Worm (Caenorhabditis elegans): ENCODE data around the gene tmc-2.

The tmc-2 gene

ce11 chrX:9291345-9291744 lies 12.2 kb upstream of the tmc-2 start, which contains the start of gene B0416.3:
Gene B0416.3, plus strand, starts transcription at chrX:9291645.
- TF ChIP-seq F49E8.2 (tag; optimal IDR thresholded peaks at IDR 0.05; ENCODE audit: insufficient read depth) (no peak), attf-3 (GFP tag; conservative IDR thresholded peaks at IDR 0.05) (no peak), madf-3 (GFP tag; IDR thresholded peaks at IDR 0.05) (no peak), B0336.3 (GFP tag; IDR thresholded peaks at IDR 0.05) (no peak), nhr-179 (tag; optimal IDR thresholded peaks at IDR 0.05) (no peak), aptf-3 (GFP tag; IDR thresholded peaks at IDR 0.05) (no peak), C17E4.6 (GFP tag; IDR thresholded peaks at IDR 0.05) (no peak)

- TF ChIP-seq atf-7 (tag; optimal IDR thresholded peaks at IDR 0.05) = peak; percentile 34
- TF ChIP-seq ztf-26 (tag; optimal IDR thresholded peaks at IDR 0.05) = no peak
- TF ChIP-seq pha-4 (tag; optimal IDR thresholded peaks at IDR 0.05) = no peak
- TF ChIP-seq nhr-80 (tag; optimal IDR thresholded peaks at IDR 0.05) = peak; percentile 61
- no peak for TF ChIP-seq cebp-1 (GFP tag; IDR thresholded peaks at IDR 0.05)
- peak; percentile 20 for TF ChIP-seq cebp-1 (tag; optimal IDR thresholded peaks at IDR 0.05)
These were observed 8.1 kb upstream of the tmc-2 start for ce11 chrX:9295471-9295870.

- TF ChIP-seq F22D6.2 (tag; optimal IDR thresholded peaks at IDR 0.05) = no peak
- no peak for TF ChIP-seq snpc-1.3 (tag; optimal IDR thresholded peaks at IDR 0.05; ENCODE audit: insufficient read depth)
- TF ChIP-seq ets-4 (GFP tag; optimal IDR thresholded peaks at IDR 0.05) = no peak
- no peak for TF ChIP-seq cebp-1 (GFP tag; IDR thresholded peaks at IDR 0.05)
- peak; percentile 20 for TF ChIP-seq cebp-1 (tag; optimal IDR thresholded peaks at IDR 0.05)
- no peak for TF ChIP-seq nhr-120 (GFP tag; IDR thresholded peaks at IDR 0.05)
- TF ChIP-seq rpc-1 (optimal IDR thresholded peaks at IDR 0.05) = peak; percentile 17
- TF ChIP-seq rpc-1 (tag; optimal IDR thresholded peaks at IDR 0.05) = no peak
- TF ChIP-seq hrde-1 (tag; optimal IDR thresholded peaks at IDR 0.05; ENCODE audit: borderline replicate concordance) = no peak
- TF ChIP-seq lin-40 (tag; optimal IDR thresholded peaks at IDR 0.05) = peak; percentile 3
These were observed 6.9 kb upstream of the tmc-2 start, which contains the start of gene gly-13 for ce11 chrX:9296591-9296990. Gene gly-13, minus strand, starts transcription at chrX:9296622.

DNA sequence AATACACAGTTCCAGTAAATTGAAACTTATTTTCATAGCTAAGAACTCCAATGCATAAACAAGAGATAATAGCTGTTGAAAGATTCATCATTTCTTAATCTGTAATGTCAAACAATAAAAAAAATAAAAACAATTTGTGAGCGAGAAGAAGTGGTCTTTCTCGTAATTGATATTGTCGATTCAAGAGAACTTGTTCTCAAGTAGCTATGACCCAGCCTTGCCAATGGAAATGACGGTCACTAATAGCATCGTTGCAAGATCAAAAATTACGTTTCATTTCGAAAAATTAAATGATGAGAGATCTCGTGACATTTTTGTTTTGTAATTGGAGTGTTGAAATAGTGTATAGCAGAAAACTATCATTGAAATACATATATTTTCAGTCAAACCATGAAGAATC lies 5.7 kb upstream of the tmc-2 start, which contains the start of gene B0416.7:
B0416.7 (minus strand) TSS at position 101 of the 400 bp plus-strand sequence.
- TF ChIP-seq ztf-6 (GFP tag; IDR thresholded peaks at IDR 0.05) = no peak
- TF ChIP-seq ceh-27 (GFP tag; optimal IDR thresholded peaks at IDR 0.05) = peak; percentile 16

DNA sequence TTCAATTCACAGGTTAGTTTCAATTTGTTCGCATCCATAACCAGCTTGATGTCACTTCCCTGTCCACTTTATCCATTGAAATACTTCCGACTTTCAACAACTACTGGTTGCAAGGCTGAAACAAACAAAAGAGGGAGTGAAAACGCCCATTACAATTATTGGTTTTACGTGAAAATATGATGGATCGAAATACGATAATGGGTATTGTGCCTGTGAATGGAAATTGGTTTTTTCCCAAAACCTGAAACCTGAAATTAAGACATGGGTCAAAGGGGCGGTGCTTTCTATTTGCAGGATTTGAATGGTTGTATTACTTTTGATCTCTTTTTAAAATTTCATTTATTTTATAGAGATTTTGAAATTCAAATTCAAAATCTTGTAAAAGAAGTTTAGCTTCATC lies 4.7 kb upstream of the tmc-2 start, which contains the start of gene B0416.2:
B0416.2 (plus strand) TSS at position 301 of the 400 bp plus-strand sequence.
- TF ChIP-seq rpc-1 (optimal IDR thresholded peaks at IDR 0.05) = no peak
- no peak for TF ChIP-seq rpc-1 (tag; optimal IDR thresholded peaks at IDR 0.05)
- TF ChIP-seq hmg-20 (GFP tag; IDR thresholded peaks at IDR 0.05) = no peak
- TF ChIP-seq lsl-1 (GFP tag; optimal IDR thresholded peaks at IDR 0.05) = no peak
- TF ChIP-seq nhr-27 (tag; optimal IDR thresholded peaks at IDR 0.05) = no peak
- TF ChIP-seq ztf-25 (GFP tag; IDR thresholded peaks at IDR 0.05) = no peak
- no peak for TF ChIP-seq him-1 (tag; optimal IDR thresholded peaks at IDR 0.05)

DNA sequence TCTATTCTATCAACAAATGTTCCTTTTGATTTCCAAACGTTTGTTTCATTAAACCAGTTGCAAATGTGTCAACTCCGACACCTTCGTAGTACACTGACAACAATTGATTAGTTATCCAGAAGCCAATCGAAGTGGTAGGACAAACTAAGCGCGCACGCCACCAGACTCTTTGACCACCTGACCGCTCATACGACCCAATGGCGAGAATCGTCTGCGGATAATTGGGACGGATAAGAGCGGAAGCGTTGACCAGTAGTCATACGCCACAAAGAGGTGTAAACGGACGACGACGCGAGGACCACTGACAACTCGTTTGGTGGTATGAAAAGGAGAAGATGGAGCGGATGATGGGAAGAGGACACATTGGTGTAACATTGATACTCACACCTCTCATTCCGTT lies 3.1 kb upstream of the tmc-2 start:
- no peak for TF ChIP-seq egrh-3 (GFP tag; IDR thresholded peaks at IDR 0.05)
- TF ChIP-seq C17E4.6 (GFP tag; IDR thresholded peaks at IDR 0.05) = no peak
- TF ChIP-seq F33H1.4 (GFP tag; IDR thresholded peaks at IDR 0.05) = no peak
- no peak for TF ChIP-seq nhr-80 (tag; optimal IDR thresholded peaks at IDR 0.05)
- no peak for TF ChIP-seq ceh-40 (GFP tag; IDR thresholded peaks at IDR 0.05)
- no peak for TF ChIP-seq repo-1 (tag; optimal IDR thresholded peaks at IDR 0.05)
- no peak for TF ChIP-seq ceh-58 (GFP tag; IDR thresholded peaks at IDR 0.05)
